Worm (Caenorhabditis elegans): Measurements from ENCODE around the gene R13A1.10.

Gene R13A1.10

ce11 chrIV:7190409-7190808 is 36.6 kb downstream of the R13A1.10 start (continued):
- TF ChIP-seq cey-2 (tag; optimal IDR thresholded peaks at IDR 0.05; ENCODE audit: borderline replicate concordance, insufficient read depth): no peak
- TF ChIP-seq nhr-28 (tag; optimal IDR thresholded peaks at IDR 0.05): peak; percentile 95
- TF ChIP-seq zip-11 (GFP tag; IDR thresholded peaks at IDR 0.05): no peak
- TF ChIP-seq aha-1 (tag): peak; percentile 80
- TF ChIP-seq F26F4.8 (GFP tag; conservative IDR thresholded peaks at IDR 0.05): no peak
- TF ChIP-seq mdl-1 (tag; optimal IDR thresholded peaks at IDR 0.05): peak in 1 of 2 experiments; percentile 20
- peak; percentile 89 for TF ChIP-seq dmd-6 (GFP tag; IDR thresholded peaks at IDR 0.05)
- TF ChIP-seq hlh-11 (tag; optimal IDR thresholded peaks at IDR 0.05): peak; percentile 81
- no peak for TF ChIP-seq F10B5.3 (tag; optimal IDR thresholded peaks at IDR 0.05)
- TF ChIP-seq ZK337.2 (GFP tag; IDR thresholded peaks at IDR 0.05): no peak
- no peak for TF ChIP-seq ceh-62 (tag; optimal IDR thresholded peaks at IDR 0.05)
- TF ChIP-seq hlh-30 (tag; optimal IDR thresholded peaks at IDR 0.05; ENCODE audit: insufficient read depth): peak; percentile 67
- no peak for TF ChIP-seq sdz-12 (GFP tag; optimal IDR thresholded peaks at IDR 0.05)

- peak; percentile 36 for TF ChIP-seq cey-2 (tag; optimal IDR thresholded peaks at IDR 0.05; ENCODE audit: borderline replicate concordance, insufficient read depth)
- peak; percentile 96 for TF ChIP-seq aha-1 (tag)
- peak; percentile 38 for TF ChIP-seq ama-1 (optimal IDR thresholded peaks at IDR 0.05)
- TF ChIP-seq skn-1 (tag; optimal IDR thresholded peaks at IDR 0.05): no peak
- TF ChIP-seq dve-1 (tag; optimal IDR thresholded peaks at IDR 0.05; ENCODE audit: insufficient read depth): peak; percentile 98
- TF ChIP-seq hmg-1.1 (GFP tag; IDR thresholded peaks at IDR 0.05): no peak
- TF ChIP-seq php-3 (GFP tag; IDR thresholded peaks at IDR 0.05): peak; percentile 92
- no peak for TF ChIP-seq F26F4.8 (GFP tag; conservative IDR thresholded peaks at IDR 0.05)
- TF ChIP-seq lin-1 (GFP tag; IDR thresholded peaks at IDR 0.05): peak; percentile 97
- TF ChIP-seq mes-2 (tag; optimal IDR thresholded peaks at IDR 0.05; ENCODE audit: poor library complexity, severe bottlenecking): no peak
- TF ChIP-seq lin-29 (GFP tag; IDR thresholded peaks at IDR 0.05): no peak
- peak; percentile 32 for TF ChIP-seq nhr-11 (tag; optimal IDR thresholded peaks at IDR 0.05)
- TF ChIP-seq nhr-28 (tag; optimal IDR thresholded peaks at IDR 0.05): peak; percentile 99
- TF ChIP-seq pqm-1 (tag; optimal IDR thresholded peaks at IDR 0.05): peak; percentile 97
- no peak for TF ChIP-seq D1046.2 (GFP tag; IDR thresholded peaks at IDR 0.05)
- peak; percentile 95 for TF ChIP-seq nhr-77 (tag; optimal IDR thresholded peaks at IDR 0.05)
- peak; percentile 78 for TF ChIP-seq nhr-102 (tag; optimal IDR thresholded peaks at IDR 0.05)
- TF ChIP-seq pha-4 (GFP tag; IDR thresholded peaks at IDR 0.05): peak; percentile 56; the same call in 1 of the 2 replicates
- TF ChIP-seq pha-4 (tag; optimal IDR thresholded peaks at IDR 0.05): no peak
- TF ChIP-seq mep-1 (tag; optimal IDR thresholded peaks at IDR 0.05): peak; percentile 70
- 0 out of 2 replicates have a peak, but pooled peaks have one; percentile 19 for TF ChIP-seq ceh-20 (GFP tag; IDR thresholded peaks at IDR 0.05)
- TF ChIP-seq aly-2 (tag; optimal IDR thresholded peaks at IDR 0.05): no peak
- peak; percentile 68; the same call in 1 of the 2 replicates for TF ChIP-seq nhr-41 (GFP tag; IDR thresholded peaks at IDR 0.05)
- TF ChIP-seq jun-1 (tag; optimal IDR thresholded peaks at IDR 0.05): peak; percentile 62
- TF ChIP-seq hlh-30 (tag; optimal IDR thresholded peaks at IDR 0.05; ENCODE audit: insufficient read depth): peak; percentile 77
- no peak; the same call in 1 of the 2 replicates for TF ChIP-seq lin-38 (GFP tag; IDR thresholded peaks at IDR 0.05)
- TF ChIP-seq unc-39 (tag; optimal IDR thresholded peaks at IDR 0.05): no peak
- TF ChIP-seq unc-62 (GFP tag; optimal IDR thresholded peaks at IDR 0.05 in 1 of 2): peak; percentile 29 to 47
- TF ChIP-seq unc-62 (tag; optimal IDR thresholded peaks at IDR 0.05): no peak
- peak; percentile 52 for TF ChIP-seq fos-1 (tag; optimal IDR thresholded peaks at IDR 0.05)
- TF ChIP-seq tra-1 (GFP tag; IDR thresholded peaks at IDR 0.05): peak; percentile 78
- TF ChIP-seq T20F7.1 (GFP tag; optimal IDR thresholded peaks at IDR 0.05): peak; percentile 75
- TF ChIP-seq nhr-48 (tag; optimal IDR thresholded peaks at IDR 0.05): peak; percentile 87
- no peak for TF ChIP-seq zip-2 (tag; optimal IDR thresholded peaks at IDR 0.05)
- TF ChIP-seq nhr-10 (tag; optimal IDR thresholded peaks at IDR 0.05): peak; percentile 87
- peak; percentile 95 for TF ChIP-seq hlh-11 (tag; optimal IDR thresholded peaks at IDR 0.05)
- peak; percentile 41 for TF ChIP-seq fkh-10 (GFP tag; optimal IDR thresholded peaks at IDR 0.05)
- peak in 1 of 2 experiments; percentile 87 for TF ChIP-seq daf-16 (GFP tag; optimal IDR thresholded peaks at IDR 0.05)
- TF ChIP-seq daf-16 (tag; optimal IDR thresholded peaks at IDR 0.05): peak; percentile 100
- peak; percentile 98 for TF ChIP-seq dmd-6 (GFP tag; IDR thresholded peaks at IDR 0.05)
- peak; percentile 12 for TF ChIP-seq nhr-6 (tag; optimal IDR thresholded peaks at IDR 0.05)
Measured at ce11 chrIV:7188528-7189422, 38.2 kb downstream of the R13A1.10 start, which contains the start of gene srlf-7. Gene srlf-7 (plus strand): TSS chrIV:7189287.
